Worm (Caenorhabditis elegans) whole organism, L3 larva: ENCODE data around the gene Y49F6A.12.

ENCODE experiments used
- ZK546.5 ChIP-seq: sonication (generic microtip); optimal IDR thresholded peaks from 2 replicates; lab custom pipeline; 2017; ENCODE audit warnings: missing biosample characterization, missing genetic modification characterization
- lin-15B ChIP-seq: fragments of 150-350 bp; optimal IDR thresholded peaks from 2 replicates; lab custom pipeline; 2014; ENCODE audit warnings: missing biosample characterization, missing genetic modification characterization
- nhr-28 ChIP-seq: fragments of 150-350 bp; optimal IDR thresholded peaks from 2 replicates; lab custom pipeline; 2014; ENCODE audit warnings: missing biosample characterization, missing genetic modification characterization

DNA sequence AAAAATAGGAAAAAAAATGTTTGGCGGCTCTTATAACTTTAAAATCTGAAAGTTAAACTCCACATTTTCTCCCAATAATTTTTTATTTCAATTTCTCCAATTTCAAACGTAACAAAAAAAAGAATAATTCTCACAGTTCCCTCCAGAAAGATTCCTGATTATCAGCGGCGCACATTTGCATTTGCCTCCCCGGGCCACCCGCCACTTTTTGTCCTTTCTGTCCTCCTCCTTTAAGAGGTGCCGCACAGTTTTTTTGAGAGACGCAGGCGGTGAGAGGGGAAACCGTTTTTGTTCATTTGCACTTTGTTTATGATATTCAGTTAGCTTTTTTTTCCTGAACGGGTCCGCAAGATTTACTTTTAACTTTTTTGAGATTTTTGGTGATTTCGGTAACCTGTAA, 25.4 kb downstream of the Y49F6A.12 start:
- TF ChIP-seq ZK546.5 (tag; lab: Kevin White, UChicago) (no peak), lin-15B (no peak), nhr-28 (tag; lab: Kevin White, UChicago) (no peak)
